Fruit fly (Drosophila melanogaster) whole organism, pupa: ENCODE results near the gene Sgs8.

Experiments used
- CG10348 ChIP-seq: fragments of 200-800 bp; sonication (Bioruptor generic); IDR thresholded peaks from 2 replicates; pipeline ENCODE4 v1.3.6; 2022; ENCODE audit warnings: missing biosample characterization, missing genetic modification characterization
- CG12605 ChIP-seq: fragments of 200-800 bp; sonication (Bioruptor generic); IDR thresholded peaks from 2 replicates; pipeline ENCODE4 v1.3.6; 2022; ENCODE audit warnings: missing biosample characterization, missing genetic modification characterization
- CG13204 ChIP-seq: fragments of 200-800 bp; sonication (Bioruptor generic); optimal IDR thresholded peaks from 2 replicates; lab custom pipeline; 2018; ENCODE audit warnings: missing biosample characterization, mild to moderate bottlenecking, missing genetic modification characterization, moderate library complexity
- CG14655 ChIP-seq: fragments of 200-800 bp; sonication (Bioruptor generic); optimal IDR thresholded peaks from 3 replicates; lab custom pipeline; 2017; ENCODE audit warnings: mild to moderate bottlenecking, missing biosample characterization, missing genetic modification reagents, missing genetic modification characterization
- CG15710 ChIP-seq: fragments of 200-800 bp; sonication (Bioruptor generic); optimal IDR thresholded peaks from 2 replicates; lab custom pipeline; 2018; ENCODE audit warnings: missing biosample characterization, mild to moderate bottlenecking, missing genetic modification characterization, moderate library complexity
- CG17806 ChIP-seq: fragments of 200-800 bp; sonication (Bioruptor generic); optimal IDR thresholded peaks from 2 replicates; lab custom pipeline; 2018; ENCODE audit warnings: missing biosample characterization, mild to moderate bottlenecking, missing genetic modification characterization, moderate library complexity
- CG32121 ChIP-seq: fragments of 200-800 bp; sonication (Bioruptor generic); IDR thresholded peaks from 2 replicates; pipeline ENCODE4 v1.3.6; 2022; ENCODE audit warnings: missing biosample characterization, missing genetic modification characterization
- CG34367 ChIP-seq: fragments of 200-800 bp; sonication (Bioruptor generic); optimal IDR thresholded peaks from 2 replicates; lab custom pipeline; 2018; ENCODE audit warnings: missing biosample characterization, mild to moderate bottlenecking, missing genetic modification characterization
- CG4496 ChIP-seq: fragments of 200-800 bp; sonication (Bioruptor generic); IDR thresholded peaks from 3 replicates; pipeline ENCODE4 v1.3.6; 2022; ENCODE audit warnings: missing biosample characterization, missing genetic modification characterization
- CG8159 ChIP-seq: fragments of 200-800 bp; sonication (Bioruptor generic); optimal IDR thresholded peaks from 3 replicates; lab custom pipeline; 2018; ENCODE audit warnings: missing biosample characterization, mild to moderate bottlenecking, missing genetic modification characterization, moderate library complexity
- CG9948 ChIP-seq: fragments of 200-800 bp; sonication (Bioruptor generic); optimal IDR thresholded peaks from 2 replicates; lab custom pipeline; 2018; ENCODE audit warnings: missing biosample characterization, mild to moderate bottlenecking, missing genetic modification characterization, moderate library complexity
- D1 ChIP-seq: fragments of 200-800 bp; sonication (Bioruptor generic); optimal IDR thresholded peaks from 2 replicates; lab custom pipeline; 2018; ENCODE audit warnings: missing biosample characterization, mild to moderate bottlenecking, missing genetic modification characterization, moderate library complexity
- EcR ChIP-seq: fragments of 200-800 bp; sonication (Bioruptor generic); optimal IDR thresholded peaks from 3 replicates; lab custom pipeline; 2019; ENCODE audit warnings: missing biosample characterization, missing genetic modification characterization, mild to moderate bottlenecking, moderate library complexity, missing genetic modification reagents
- Ets98B ChIP-seq: fragments of 200-800 bp; sonication (Bioruptor generic); IDR thresholded peaks from 2 replicates; pipeline ENCODE4 v1.3.6; 2022; ENCODE audit warnings: missing biosample characterization, missing genetic modification characterization
- Pif1A ChIP-seq: fragments of 200-800 bp; sonication (Bioruptor generic); optimal IDR thresholded peaks from 3 replicates; lab custom pipeline; 2016; ENCODE audit warnings: missing biosample characterization, missing genetic modification characterization
- Pif1B ChIP-seq: fragments of 200-800 bp; sonication (Bioruptor generic); optimal IDR thresholded peaks from 3 replicates; lab custom pipeline; 2016; ENCODE audit warnings: missing biosample characterization, missing genetic modification characterization
- Snoo ChIP-seq: fragments of 200-800 bp; sonication (Bioruptor generic); optimal IDR thresholded peaks from 3 replicates; lab custom pipeline; 2017; ENCODE audit warnings: missing biosample characterization, mild to moderate bottlenecking, missing genetic modification characterization, inconsistent platforms
- fd96Ca ChIP-seq: fragments of 200-800 bp; sonication (Bioruptor generic); IDR thresholded peaks from 3 replicates; pipeline ENCODE4 v1.3.6; 2022; ENCODE audit warnings: missing biosample characterization, missing genetic modification characterization
- gl ChIP-seq: fragments of 200-800 bp; sonication (Bioruptor generic); optimal IDR thresholded peaks from 2 replicates; lab custom pipeline; 2018; ENCODE audit warnings: missing biosample characterization, mild to moderate bottlenecking, missing genetic modification characterization
- rn ChIP-seq: fragments of 200-800 bp; sonication (Bioruptor generic); IDR thresholded peaks from 2 replicates; pipeline ENCODE4 v1.3.6; 2022; ENCODE audit warnings: missing biosample characterization, missing genetic modification characterization

Gene Sgs8

dm6 chr3L:11531300-11531699, 22.1 kb upstream of the Sgs8 start:
- TF ChIP-seq CG10348 (GFP tag; lab: Robert Waterston, UW), result no peak
- no peak for TF ChIP-seq CG13204 (GFP tag; lab: Kevin White, UChicago)
- peak; percentile 48; the same call in 2 of the 3 replicates for TF ChIP-seq CG4496 (GFP tag; lab: Robert Waterston, UW)
- TF ChIP-seq Snoo, result no peak
- TF ChIP-seq CG9948 (tag; lab: Kevin White, UChicago), result no peak
- TF ChIP-seq CG12605 (GFP tag; lab: Robert Waterston, UW), result no peak
- TF ChIP-seq CG15710 (tag; lab: Kevin White, UChicago), result no peak
- peak; percentile 28; the same call in 1 of the 3 replicates for TF ChIP-seq fd96Ca (GFP tag; lab: Robert Waterston, UW)
- no peak for TF ChIP-seq D1
- 0 out of 2 replicates have a peak, but pooled peaks have one; percentile 8 for TF ChIP-seq Ets98B (GFP tag; lab: Robert Waterston, UW)
- TF ChIP-seq CG8159 (tag; lab: Kevin White, UChicago), result peak; percentile 11

dm6 chr3L:11530370-11530769, 21.2 kb upstream of the Sgs8 start:
- TF ChIP-seq CG10348 (GFP tag; lab: Robert Waterston, UW), result no peak
- TF ChIP-seq D1, result no peak
- no peak for TF ChIP-seq Snoo
- no peak for TF ChIP-seq CG32121
- no peak for TF ChIP-seq Pif1A
- no peak for TF ChIP-seq CG14655 (GFP tag; lab: Kevin White, UChicago)
- no peak for TF ChIP-seq CG34367 (tag; lab: Kevin White, UChicago)
- TF ChIP-seq EcR (GFP tag; lab: Kevin White, UChicago), result no peak
- no peak for TF ChIP-seq Pif1B (GFP tag; lab: Kevin White, UChicago)
- no peak for TF ChIP-seq CG17806 (tag; lab: Kevin White, UChicago)
- TF ChIP-seq Ets98B (GFP tag; lab: Robert Waterston, UW), result no peak
- TF ChIP-seq CG13204 (GFP tag; lab: Kevin White, UChicago), result no peak
- no peak for TF ChIP-seq CG15710 (tag; lab: Kevin White, UChicago)
- TF ChIP-seq CG4496 (GFP tag; lab: Robert Waterston, UW), result no peak
- no peak for TF ChIP-seq rn (GFP tag; lab: Robert Waterston, UW)
- TF ChIP-seq gl, result no peak
- no peak for TF ChIP-seq fd96Ca (GFP tag; lab: Robert Waterston, UW)
- TF ChIP-seq, all 21 proteins: peak for 0

- TF ChIP-seq CG17806 (tag; lab: Kevin White, UChicago) (no peak), CG8159 (tag; lab: Kevin White, UChicago) (no peak), Snoo (no peak), EcR (GFP tag; lab: Kevin White, UChicago) (no peak), CG10348 (GFP tag; lab: Robert Waterston, UW) (no peak), Pif1A (no peak), CG32121 (no peak), fd96Ca (GFP tag; lab: Robert Waterston, UW) (no peak), CG15710 (tag; lab: Kevin White, UChicago) (no peak), CG12605 (GFP tag; lab: Robert Waterston, UW) (no peak)
Observed at dm6 chr3L:11529707-11530106, 20.5 kb upstream of the Sgs8 start.

dm6 chr3L:11528397-11528923, 19.3 kb upstream of the Sgs8 start:
- TF ChIP-seq Pif1A, result no peak
- no peak for TF ChIP-seq CG15710 (tag; lab: Kevin White, UChicago)
- TF ChIP-seq, all 21 proteins: peak for 0

- TF ChIP-seq CG14655 (GFP tag; lab: Kevin White, UChicago) (no peak), CG32121 (no peak), EcR (GFP tag; lab: Kevin White, UChicago) (peak; percentile 51)
- TF ChIP-seq, all 21 proteins: peak for 1
Observed at dm6 chr3L:11526644-11527184, 17.5 kb upstream of the Sgs8 start.

- TF ChIP-seq CG8159 (tag; lab: Kevin White, UChicago) (no peak), D1 (no peak), EcR (GFP tag; lab: Kevin White, UChicago) (peak; percentile 27), CG10348 (GFP tag; lab: Robert Waterston, UW) (no peak), CG4496 (GFP tag; lab: Robert Waterston, UW) (no peak), rn (GFP tag; lab: Robert Waterston, UW) (no peak), CG32121 (no peak), CG12605 (GFP tag; lab: Robert Waterston, UW) (no peak)
- TF ChIP-seq, all 21 proteins: peak for 1
Observed at dm6 chr3L:11525765-11526164, 16.6 kb upstream of the Sgs8 start.

dm6 chr3L:11523286-11523685, 14.1 kb upstream of the Sgs8 start:
- TF ChIP-seq EcR (GFP tag; lab: Kevin White, UChicago), result no peak
- no peak for TF ChIP-seq gl
- no peak for TF ChIP-seq Pif1A
- no peak for TF ChIP-seq D1
- TF ChIP-seq CG4496 (GFP tag; lab: Robert Waterston, UW), result no peak
